Worm (Caenorhabditis elegans) whole organism, early embryonic: ENCODE measurements around the gene srh-207.

Experiments
- aly-1 ChIP-seq: sonication (generic microtip); optimal IDR thresholded peaks from 2 replicates; lab custom pipeline; 2016; ENCODE audit warnings: missing genetic modification characterization, missing compliant biosample characterization
- ama-1 ChIP-seq: fragments of 150-350 bp; optimal IDR thresholded peaks from 2 replicates; lab custom pipeline; 2014
- ceh-36 ChIP-seq: sonication (generic microtip); optimal IDR thresholded peaks from 2 replicates; lab custom pipeline; 2016; ENCODE audit warnings: missing genetic modification characterization, inconsistent platforms, missing compliant biosample characterization
- ets-7 ChIP-seq: sonication (generic microtip); optimal IDR thresholded peaks from 2 replicates; lab custom pipeline; 2016; ENCODE audit warnings: missing genotype, missing genetic modification characterization, missing compliant biosample characterization
- flt-1 ChIP-seq: fragments of 200-800 bp; sonication (Bioruptor generic); IDR thresholded peaks from 2 replicates; pipeline ENCODE4 v1.3.6; 2022; ENCODE audit warnings: missing genetic modification characterization, missing compliant biosample characterization
- hmbx-1 ChIP-seq: sonication (generic microtip); optimal IDR thresholded peaks from 2 replicates; lab custom pipeline; 2016; ENCODE audit warnings: mild to moderate bottlenecking, missing genetic modification characterization, missing compliant biosample characterization
- hmg-4 ChIP-seq: fragments of 200-800 bp; sonication (Bioruptor generic); optimal IDR thresholded peaks from 2 replicates; lab custom pipeline; 2018; ENCODE audit warnings: mild to moderate bottlenecking, missing genetic modification characterization, missing compliant biosample characterization
- pes-1 ChIP-seq: fragments of 200-800 bp; sonication (Bioruptor generic); IDR thresholded peaks from 2 replicates; pipeline ENCODE4 v1.3.6; 2022; ENCODE audit warnings: missing genetic modification reagents, missing genetic modification characterization, missing compliant biosample characterization
- scrt-1 ChIP-seq: fragments of 200-800 bp; sonication (Bioruptor generic); IDR thresholded peaks from 2 replicates; pipeline ENCODE4 v1.3.6; 2022; ENCODE audit warnings: missing genetic modification characterization, missing compliant biosample characterization
- sea-1 ChIP-seq: fragments of 200-800 bp; sonication (Bioruptor generic); conservative IDR thresholded peaks from 2 replicates; pipeline ENCODE4 v1.3.6; 2022; ENCODE audit warnings: missing genetic modification characterization, missing compliant biosample characterization
- tbx-37 ChIP-seq: fragments of 200-800 bp; sonication (Bioruptor generic); conservative IDR thresholded peaks from 2 replicates; pipeline ENCODE4 v1.3.6; 2022; ENCODE audit warnings: missing genetic modification reagents, missing genetic modification characterization, missing compliant biosample characterization
- tra-4 ChIP-seq: sonication (generic microtip); optimal IDR thresholded peaks from 2 replicates; lab custom pipeline; 2017; ENCODE audit warnings: missing genetic modification characterization, missing compliant biosample characterization

DNA sequence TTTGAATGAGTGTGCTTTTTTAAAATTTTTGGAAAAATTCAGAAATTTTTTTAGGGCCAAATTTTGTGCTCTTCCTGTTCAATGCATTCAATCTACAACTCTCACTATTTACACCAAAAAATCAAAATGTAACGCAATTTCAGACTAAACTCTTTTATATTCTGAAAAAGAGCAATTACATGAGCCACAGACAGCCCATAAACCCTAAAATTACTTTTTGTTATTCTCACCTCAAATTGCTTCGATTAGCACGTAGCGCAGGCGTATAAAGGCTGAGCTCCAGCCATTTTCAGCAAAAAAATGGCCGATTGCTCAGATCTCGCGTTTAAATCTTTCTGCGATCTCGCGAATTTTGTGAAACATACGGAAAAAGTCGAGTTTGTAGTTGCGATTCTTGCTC, 21.4 kb upstream of the srh-207 start, which contains the start of gene srw-82:
- TF ChIP-seq tra-4 (no peak), sea-1 (GFP tag; lab: Robert Waterston, UW) (no peak), pes-1 (GFP tag; lab: Robert Waterston, UW) (no peak), flt-1 (GFP tag; lab: Robert Waterston, UW) (no peak), tbx-37 (GFP tag; lab: Robert Waterston, UW) (no peak), ama-1 (lab: Kevin White, UChicago) (no peak), ceh-36 (tag; lab: Kevin White, UChicago) (no peak), hmbx-1 (no peak), aly-1 (tag; lab: Kevin White, UChicago) (no peak), hmg-4 (no peak), scrt-1 (no peak), ets-7 (tag; lab: Kevin White, UChicago) (no peak)
